Fruit fly (Drosophila melanogaster) whole organism, embryonic: ENCODE measurements around the gene CG8993.

Experiments
- CG10366 ChIP-seq: fragments of 200-800 bp; sonication (Bioruptor generic); IDR thresholded peaks from 2 replicates; pipeline ENCODE4 v1.3.6; 2022; ENCODE audit warnings: missing biosample characterization, missing genetic modification characterization
- CG4617 ChIP-seq: fragments of 200-800 bp; sonication (Bioruptor generic); optimal IDR thresholded peaks from 3 replicates; lab custom pipeline; 2016; ENCODE audit warnings: missing biosample characterization, missing genetic modification characterization, borderline replicate concordance
- E2f1 ChIP-seq: fragments of 200-800 bp; sonication (Bioruptor generic); IDR thresholded peaks from 2 replicates; pipeline ENCODE4 v1.3.6; 2022; ENCODE audit warnings: missing biosample characterization, missing genetic modification characterization
- MTF-1 ChIP-seq: fragments of 200-800 bp; sonication (Bioruptor generic); optimal IDR thresholded peaks from 2 replicates; lab custom pipeline; 2018; ENCODE audit warnings: missing biosample characterization, mild to moderate bottlenecking, missing genetic modification characterization, borderline replicate concordance
- Opbp ChIP-seq: fragments of 200-800 bp; sonication (Bioruptor generic); IDR thresholded peaks from 3 replicates; pipeline ENCODE4 v1.3.6; 2022; ENCODE audit warnings: missing biosample characterization, missing genetic modification characterization; ENCODE audit not compliant: partially characterized antibody
- az2 ChIP-seq: fragments of 200-800 bp; sonication (Bioruptor generic); optimal IDR thresholded peaks from 3 replicates; lab custom pipeline; 2016; ENCODE audit warnings: missing biosample characterization, missing genetic modification characterization
- bbx ChIP-seq: fragments of 200-800 bp; sonication (Bioruptor generic); IDR thresholded peaks from 2 replicates; pipeline ENCODE4 v1.3.6; 2022; ENCODE audit warnings: missing biosample characterization, missing genetic modification characterization; ENCODE audit not compliant: partially characterized antibody
- chn ChIP-seq: fragments of 200-800 bp; sonication (Bioruptor generic); optimal IDR thresholded peaks from 2 replicates; lab custom pipeline; 2016; ENCODE audit warnings: missing biosample characterization, missing genetic modification characterization
- en ChIP-seq: fragments of 200-800 bp; sonication (Bioruptor generic); optimal IDR thresholded peaks from 2 replicates; lab custom pipeline; 2016; ENCODE audit warnings: missing biosample characterization, missing genetic modification characterization
- stc ChIP-seq: fragments of 200-800 bp; sonication (Bioruptor generic); IDR thresholded peaks from 2 replicates; pipeline ENCODE4 v1.3.6; 2022; ENCODE audit warnings: missing biosample characterization, missing genetic modification characterization
- trh ChIP-seq: fragments of 200-800 bp; sonication (Bioruptor generic); optimal IDR thresholded peaks from 2 replicates; lab custom pipeline; 2016; ENCODE audit warnings: missing biosample characterization, missing genetic modification characterization

dm6 chr3L:2385325-2386007 lies 13.5 kb downstream of the CG8993 start:
- TF ChIP-seq CG10366 (GFP tag; lab: Robert Waterston, UW) (no peak), az2 (GFP tag; lab: Kevin White, UChicago) (no peak), MTF-1 (GFP tag; lab: Kevin White, UChicago) (no peak), CG4617 (GFP tag; lab: Kevin White, UChicago) (no peak), Opbp (no peak), trh (no peak), stc (GFP tag; lab: Robert Waterston, UW) (no peak), en (GFP tag; lab: Kevin White, UChicago) (no peak), E2f1 (GFP tag; lab: Robert Waterston, UW) (no peak), chn (GFP tag; lab: Kevin White, UChicago) (no peak), bbx (no peak)
